Worm (Caenorhabditis elegans) whole organism, early embryonic: ENCODE results near the gene dop-6.

Experiments
- B0310.2 ChIP-seq: sonication (generic microtip); optimal IDR thresholded peaks from 2 replicates; lab custom pipeline; 2016; ENCODE audit warnings: mild to moderate bottlenecking, missing genetic modification characterization, missing compliant biosample characterization
- aly-1 ChIP-seq: sonication (generic microtip); optimal IDR thresholded peaks from 2 replicates; lab custom pipeline; 2016; ENCODE audit warnings: missing genetic modification characterization, missing compliant biosample characterization
- ama-1 ChIP-seq: fragments of 150-350 bp; optimal IDR thresholded peaks from 2 replicates; lab custom pipeline; 2014
- ceh-13 ChIP-seq: fragments of 200-800 bp; sonication (Bioruptor generic); optimal IDR thresholded peaks from 2 replicates; lab custom pipeline; 2018; ENCODE audit warnings: mild to moderate bottlenecking, missing genetic modification characterization, missing compliant biosample characterization
- hmbx-1 ChIP-seq: sonication (generic microtip); optimal IDR thresholded peaks from 2 replicates; lab custom pipeline; 2016; ENCODE audit warnings: mild to moderate bottlenecking, missing genetic modification characterization, missing compliant biosample characterization
- sea-1 ChIP-seq: fragments of 200-800 bp; sonication (Bioruptor generic); conservative IDR thresholded peaks from 2 replicates; pipeline ENCODE4 v1.3.6; 2022; ENCODE audit warnings: missing genetic modification characterization, missing compliant biosample characterization

ce11 chrX:4317095-4317494, 3.6 kb upstream of the dop-6 start:
- TF ChIP-seq ceh-13 = no peak
- TF ChIP-seq aly-1 (tag; lab: Kevin White, UChicago) = no peak
- TF ChIP-seq B0310.2 (tag; lab: Kevin White, UChicago) = no peak
- TF ChIP-seq hmbx-1 (tag; lab: Kevin White, UChicago) = no peak
- no peak for TF ChIP-seq sea-1 (GFP tag; lab: Robert Waterston, UW)
- no peak for TF ChIP-seq ama-1
